Worm (Caenorhabditis elegans): ENCODE measurements around the gene R02F11.3.

Gene R02F11.3

ce11 chrV:4794308-4794707, 11.4 kb downstream of the R02F11.3 start, which contains the start of gene R02F11.2 (continued):
- TF ChIP-seq nhr-84 (tag; optimal IDR thresholded peaks at IDR 0.05) (no peak), pag-3 (tag; optimal IDR thresholded peaks at IDR 0.05; ENCODE audit: borderline replicate concordance, insufficient read depth) (no peak), ceh-63 (GFP tag; optimal IDR thresholded peaks at IDR 0.05) (no peak), blmp-1 (tag; optimal IDR thresholded peaks at IDR 0.05) (no peak), lir-3 (tag; optimal IDR thresholded peaks at IDR 0.05; ENCODE audit: poor library complexity) (no peak), fkh-8 (tag; optimal IDR thresholded peaks at IDR 0.05) (peak; percentile 96), swsn-7 (tag; optimal IDR thresholded peaks at IDR 0.05) (peak; percentile 28), vab-15 (tag; optimal IDR thresholded peaks at IDR 0.05) (no peak), tbx-2 (tag; optimal IDR thresholded peaks at IDR 0.05) (no peak), sptf-1 (tag; optimal IDR thresholded peaks at IDR 0.05) (no peak), sup-37 (GFP tag; optimal IDR thresholded peaks at IDR 0.05) (no peak), jun-1 (tag; optimal IDR thresholded peaks at IDR 0.05) (no peak), lin-39 (tag; optimal IDR thresholded peaks at IDR 0.05) (no peak), ces-1 (GFP tag; optimal IDR thresholded peaks at IDR 0.05) (no peak), fkh-10 (GFP tag; optimal IDR thresholded peaks at IDR 0.05) (no peak), unc-98 (GFP tag; IDR thresholded peaks at IDR 0.05) (no peak), ztf-4 (tag; optimal IDR thresholded peaks at IDR 0.05) (peak; percentile 49), C16A3.4 (tag; optimal IDR thresholded peaks at IDR 0.05) (no peak), nhr-11 (tag; optimal IDR thresholded peaks at IDR 0.05) (peak; percentile 7), hlh-17 (GFP tag; optimal IDR thresholded peaks at IDR 0.05; ENCODE audit: borderline replicate concordance) (no peak), grh-1 (GFP tag; IDR thresholded peaks at IDR 0.05) (no peak), irx-1 (tag; optimal IDR thresholded peaks at IDR 0.05) (no peak), egl-13 (tag; optimal IDR thresholded peaks at IDR 0.05) (no peak), dpl-1 (GFP tag; optimal IDR thresholded peaks at IDR 0.05) (no peak), F16B12.6 (tag; optimal IDR thresholded peaks at IDR 0.05) (no peak), elt-3 (tag; optimal IDR thresholded peaks at IDR 0.05) (no peak), lin-15B (tag; optimal IDR thresholded peaks at IDR 0.05) (no peak), isw-1 (GFP tag; IDR thresholded peaks at IDR 0.05) (no peak), ama-1 (optimal IDR thresholded peaks at IDR 0.05) (no peak), snu-23 (GFP tag; optimal IDR thresholded peaks at IDR 0.05) (no peak), efl-1 (optimal IDR thresholded peaks at IDR 0.05) (no peak), efl-1 (GFP tag; optimal IDR thresholded peaks at IDR 0.05 in 1 of 2) (no peak), fkh-4 (tag; optimal IDR thresholded peaks at IDR 0.05; ENCODE audit: borderline replicate concordance) (no peak), pax-3 (tag; optimal IDR thresholded peaks at IDR 0.05) (peak; percentile 51), ceh-90 (tag; optimal IDR thresholded peaks at IDR 0.05) (no peak), dsc-1 (tag; optimal IDR thresholded peaks at IDR 0.05) (no peak), nhr-28 (tag; optimal IDR thresholded peaks at IDR 0.05) (no peak), nhr-85 (tag) (no peak), nhr-77 (tag; optimal IDR thresholded peaks at IDR 0.05) (no peak), nhr-19 (GFP tag; conservative IDR thresholded peaks at IDR 0.05) (no peak), C34B4.2 (tag; optimal IDR thresholded peaks at IDR 0.05) (no peak), nhr-71 (tag; optimal IDR thresholded peaks at IDR 0.05) (peak; percentile 85)

- TF ChIP-seq lsy-2 (tag; optimal IDR thresholded peaks at IDR 0.05), result no peak
- no peak for TF ChIP-seq mef-2 (tag; optimal IDR thresholded peaks at IDR 0.05)
- no peak for TF ChIP-seq Y116A8C.19 (tag; optimal IDR thresholded peaks at IDR 0.05; ENCODE audit: borderline replicate concordance)
Observed at ce11 chrV:4791569-4791968, 14.2 kb downstream of the R02F11.3 start, which contains the start of gene R02F11.11. R02F11.11 (plus strand) TSS chrV:4791869.
